Worm (Caenorhabditis elegans) whole organism, late embryonic: Measurements from ENCODE around the gene F23F1.2.

ENCODE experiments used
- K09A11.1 ChIP-seq: sonication (generic microtip); optimal IDR thresholded peaks from 2 replicates; lab custom pipeline; 2017; ENCODE audit warnings: antibody characterized with exemption, mild to moderate bottlenecking, missing genetic modification characterization, missing compliant biosample characterization; ENCODE audit not compliant: insufficient read depth
- ama-1 ChIP-seq: fragments of 150-350 bp; optimal IDR thresholded peaks from 2 replicates; lab custom pipeline; 2014
- elt-4 ChIP-seq: sonication (generic microtip); optimal IDR thresholded peaks from 2 replicates; lab custom pipeline; 2016; ENCODE audit warnings: missing genetic modification characterization, missing compliant biosample characterization
- lin-11 ChIP-seq: fragments of 200-800 bp; sonication (Bioruptor generic); optimal IDR thresholded peaks from 2 replicates; lab custom pipeline; 2018; ENCODE audit warnings: mild to moderate bottlenecking, missing genetic modification characterization, missing compliant biosample characterization
- pqm-1 ChIP-seq: sonication (generic microtip); optimal IDR thresholded peaks from 2 replicates; lab custom pipeline; 2016; ENCODE audit warnings: missing genetic modification characterization, missing compliant biosample characterization
- sox-4 ChIP-seq: sonication (generic microtip); optimal IDR thresholded peaks from 2 replicates; lab custom pipeline; 2017; ENCODE audit warnings: mild to moderate bottlenecking, missing genetic modification characterization, inconsistent platforms, missing compliant biosample characterization
- unc-55 ChIP-seq: sonication (generic microtip); optimal IDR thresholded peaks from 2 replicates; lab custom pipeline; 2017; ENCODE audit warnings: missing biosample characterization, missing genetic modification reagents, missing genetic modification characterization
- unc-86 ChIP-seq: sonication (generic microtip); optimal IDR thresholded peaks from 2 replicates; lab custom pipeline; 2016; ENCODE audit warnings: missing genetic modification characterization, missing compliant biosample characterization

DNA sequence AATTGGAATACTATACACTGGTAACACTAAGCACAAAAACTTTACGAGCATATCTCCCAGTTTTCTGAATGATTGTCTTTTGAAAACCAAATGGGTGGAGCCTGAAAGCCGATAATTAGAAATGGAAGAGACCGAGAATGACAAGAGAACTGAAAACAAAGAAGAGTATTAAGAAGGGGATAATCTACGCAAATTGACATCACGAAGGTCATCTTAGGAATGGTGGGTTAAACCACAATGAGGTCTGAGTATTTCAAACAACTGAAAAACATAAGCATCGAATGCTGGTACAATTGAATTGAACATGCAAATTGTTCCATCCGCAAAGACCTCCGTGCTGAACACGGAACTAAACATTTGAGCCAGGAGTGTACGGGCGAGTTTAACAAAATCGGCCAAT lies 5.4 kb downstream of the F23F1.2 start, which contains the start of gene spp-24:
- TF ChIP-seq sox-4 (tag; lab: Kevin White, UChicago) (no peak), lin-11 (tag; lab: Kevin White, UChicago) (no peak), unc-86 (tag; lab: Kevin White, UChicago) (no peak), pqm-1 (tag; lab: Kevin White, UChicago) (no peak), ama-1 (lab: Kevin White, UChicago) (no peak), elt-4 (no peak), unc-55 (no peak), K09A11.1 (no peak)
